Fruit fly (Drosophila melanogaster): ENCODE results near the gene CG3558.

The CG3558 gene

dm6 chr2L:3039774-3040173 lies 47.1 kb downstream of the CG3558 start, which contains the start of the genes cnir and CG17221 (continued):
- peak; percentile 68 for TF ChIP-seq Mad (GFP tag; optimal IDR thresholded peaks at IDR 0.05)
- peak; percentile 41 for TF ChIP-seq CG15696 (tag; optimal IDR thresholded peaks at IDR 0.05)
- peak; percentile 70 for TF ChIP-seq Dip3 (GFP tag; optimal IDR thresholded peaks at IDR 0.05)
- TF ChIP-seq BtbVII (GFP tag; optimal IDR thresholded peaks at IDR 0.05), result peak; percentile 32
- no peak for TF ChIP-seq Dfd (GFP tag; optimal IDR thresholded peaks at IDR 0.05)
- no peak for TF ChIP-seq CG8359 (GFP tag; optimal IDR thresholded peaks at IDR 0.05; ENCODE audit: borderline replicate concordance)
- no peak for TF ChIP-seq ewg (GFP tag; optimal IDR thresholded peaks at IDR 0.05)
- TF ChIP-seq psq (GFP tag; optimal IDR thresholded peaks at IDR 0.05), result no peak
- no peak for TF ChIP-seq tgo (GFP tag; IDR thresholded peaks at IDR 0.05)
- TF ChIP-seq exex (tag; optimal IDR thresholded peaks at IDR 0.05), result peak; percentile 74
- TF ChIP-seq cas (GFP tag; IDR thresholded peaks at IDR 0.05), result no peak
- TF ChIP-seq slou (GFP tag; optimal IDR thresholded peaks at IDR 0.05), result peak; percentile 53
- TF ChIP-seq NK7.1 (GFP tag; optimal IDR thresholded peaks at IDR 0.05), result peak; percentile 54
- TF ChIP-seq cwo (GFP tag; optimal IDR thresholded peaks at IDR 0.05), result peak; percentile 16
- TF ChIP-seq bsh (GFP tag; optimal IDR thresholded peaks at IDR 0.05), result peak in 1 of 2 experiments; percentile 59
- no peak for TF ChIP-seq prd (optimal IDR thresholded peaks at IDR 0.05)
- TF ChIP-seq prd (GFP tag; IDR thresholded peaks at IDR 0.05), result peak; percentile 49; the same call in 1 of the 3 replicates
- TF ChIP-seq run (tag; optimal IDR thresholded peaks at IDR 0.05), result no peak
- no peak for TF ChIP-seq esg (GFP tag; conservative IDR thresholded peaks at IDR 0.05)
- no peak for TF ChIP-seq C15 (GFP tag; IDR thresholded peaks at IDR 0.05)
- TF ChIP-seq HLH3B (GFP tag; IDR thresholded peaks at IDR 0.05), result no peak
- TF ChIP-seq CG1024 (GFP tag; IDR thresholded peaks at IDR 0.05), result no peak
- TF ChIP-seq Adf1 (GFP tag; IDR thresholded peaks at IDR 0.05), result no peak; the same call in 1 of the 2 replicates
- peak; percentile 43 for TF ChIP-seq CG3838 (GFP tag; optimal IDR thresholded peaks at IDR 0.05)
- TF ChIP-seq Vsx1 (GFP tag; optimal IDR thresholded peaks at IDR 0.05), result no peak
- no peak for TF ChIP-seq dimm (GFP tag; IDR thresholded peaks at IDR 0.05)
- TF ChIP-seq pzg (GFP tag; optimal IDR thresholded peaks at IDR 0.05), result peak; percentile 72
- TF ChIP-seq ranshi (GFP tag; IDR thresholded peaks at IDR 0.05), result no peak
- TF ChIP-seq crc (GFP tag; optimal IDR thresholded peaks at IDR 0.05), result peak; percentile 57
- peak; percentile 19 for TF ChIP-seq Deaf1 (tag; optimal IDR thresholded peaks at IDR 0.05)
- TF ChIP-seq nom (GFP tag; optimal IDR thresholded peaks at IDR 0.05), result peak; percentile 22
- TF ChIP-seq CG31388 (GFP tag; optimal IDR thresholded peaks at IDR 0.05), result peak; percentile 25
- no peak for TF ChIP-seq aop (GFP tag; IDR thresholded peaks at IDR 0.05)
- peak; percentile 73 for TF ChIP-seq ind (GFP tag; optimal IDR thresholded peaks at IDR 0.05)
- TF ChIP-seq nerfin-2 (GFP tag; IDR thresholded peaks at IDR 0.05; ENCODE audit: partially characterized antibody), result 0 out of 2 replicates have a peak, but pooled peaks have one; percentile 27
- TF ChIP-seq Xrp1 (GFP tag; IDR thresholded peaks at IDR 0.05), result peak; percentile 53
- TF ChIP-seq so (GFP tag; IDR thresholded peaks at IDR 0.05), result no peak
- peak; percentile 63; the same call in 1 of the 2 replicates for TF ChIP-seq CG3847 (GFP tag; IDR thresholded peaks at IDR 0.05)
- no peak; the same call in 2 of the 3 replicates for TF ChIP-seq ase (GFP tag; IDR thresholded peaks at IDR 0.05)
- peak; percentile 59 for TF ChIP-seq CG13287 (GFP tag; IDR thresholded peaks at IDR 0.05; ENCODE audit: partially characterized antibody)
- TF ChIP-seq Kr (GFP tag; optimal IDR thresholded peaks at IDR 0.05), result no peak
- TF ChIP-seq CG17361 (GFP tag; IDR thresholded peaks at IDR 0.05), result peak; percentile 68; the same call in 2 of the 3 replicates
- peak; percentile 77 for TF ChIP-seq lab (GFP tag; optimal IDR thresholded peaks at IDR 0.05)
- peak; percentile 71 for TF ChIP-seq CG10543 (GFP tag; optimal IDR thresholded peaks at IDR 0.05)
- TF ChIP-seq CG4282 (GFP tag; optimal IDR thresholded peaks at IDR 0.05), result no peak
- TF ChIP-seq scrt (GFP tag; optimal IDR thresholded peaks at IDR 0.05), result peak; percentile 43
- no peak for TF ChIP-seq mld (GFP tag; IDR thresholded peaks at IDR 0.05; ENCODE audit: partially characterized antibody)
- TF ChIP-seq CG12391 (tag; optimal IDR thresholded peaks at IDR 0.05), result peak; percentile 78
- TF ChIP-seq Dad (GFP tag; optimal IDR thresholded peaks at IDR 0.05), result peak; percentile 62
- TF ChIP-seq lov (optimal IDR thresholded peaks at IDR 0.05), result no peak
- no peak for TF ChIP-seq lov (GFP tag; IDR thresholded peaks at IDR 0.05)
